Fruit fly (Drosophila melanogaster): Measurements from ENCODE around the gene Dtg.

DNA sequence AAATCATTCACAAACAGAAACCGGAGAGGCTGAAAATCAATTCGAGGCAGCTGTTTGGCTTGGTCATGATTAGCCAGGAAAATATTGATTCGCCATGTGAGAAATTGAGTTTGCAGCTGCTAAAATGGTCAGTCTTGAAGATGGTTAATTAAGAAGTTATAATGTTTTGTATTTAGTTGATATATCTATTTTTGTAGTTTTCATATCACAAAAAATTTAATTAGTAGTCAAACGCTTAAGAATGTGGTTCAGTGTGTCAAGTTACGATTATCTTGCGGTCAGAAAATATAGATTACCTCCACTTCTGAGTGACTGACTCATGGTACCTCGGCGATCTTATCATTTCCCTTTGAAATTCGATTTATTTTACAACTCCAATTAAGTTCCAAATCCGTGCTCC is 932 bp upstream of the Dtg start:
- TF ChIP-seq Dll (optimal IDR thresholded peaks at IDR 0.05) (no peak), psq (optimal IDR thresholded peaks at IDR 0.05) (no peak), usp (GFP tag; optimal IDR thresholded peaks at IDR 0.05) (no peak), CG8478 (optimal IDR thresholded peaks at IDR 0.05) (no peak), pan (optimal IDR thresholded peaks at IDR 0.05) (no peak)

Data from whole organism.